Fruit fly (Drosophila melanogaster): ENCODE data around the gene CG6503.

DNA sequence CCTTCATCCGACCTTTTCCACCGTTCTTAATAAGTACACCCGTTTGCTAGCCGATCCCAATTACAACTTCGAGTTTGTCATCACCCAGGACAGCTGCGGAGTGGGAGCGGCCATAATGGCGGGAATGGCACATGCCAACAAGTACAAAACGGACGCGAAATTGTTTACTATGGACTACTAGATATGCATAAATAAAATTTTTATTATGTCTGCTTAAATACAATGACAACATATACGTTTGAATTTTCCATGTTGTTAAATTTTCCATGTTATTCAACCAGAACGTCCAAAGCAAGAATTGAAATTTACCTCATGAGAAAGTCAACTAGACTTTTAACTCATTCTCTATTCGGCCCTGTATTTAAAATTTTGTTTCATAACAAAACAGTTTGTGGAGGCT is 25.5 kb upstream of the CG6503 start, which contains the start of gene Hex-t2:
- no peak for TF ChIP-seq CTCF (optimal IDR thresholded peaks at IDR 0.05)
- no peak for TF ChIP-seq CG8478 (optimal IDR thresholded peaks at IDR 0.05)

All from S2 (cell line).